Fruit fly (Drosophila melanogaster): Measurements from ENCODE around the gene ear.
A peak's percentile ranks its signal among the peaks of the same experiment; 100 is the strongest.

The ear gene

dm6 chr3R:15275158-15275623 lies 45.4 kb upstream of the ear start, which contains the start of the genes Cp190 and CG4338 (continued):
- TF ChIP-seq stwl (tag; optimal IDR thresholded peaks at IDR 0.05) = peak; percentile 87
- no peak for TF ChIP-seq CG14965 (GFP tag; optimal IDR thresholded peaks at IDR 0.05; ENCODE audit: borderline replicate concordance)
- peak; percentile 98 for TF ChIP-seq CG8388 (GFP tag; optimal IDR thresholded peaks at IDR 0.05)
- TF ChIP-seq Hsf (GFP tag; optimal IDR thresholded peaks at IDR 0.05) = peak; percentile 96
- no peak for TF ChIP-seq yki (optimal IDR thresholded peaks at IDR 0.05)
- peak; percentile 71 for TF ChIP-seq CG4360 (GFP tag; IDR thresholded peaks at IDR 0.05)
- no peak for TF ChIP-seq cad (GFP tag; optimal IDR thresholded peaks at IDR 0.05)
- peak; percentile 75 for TF ChIP-seq Dip2 (GFP tag; IDR thresholded peaks at IDR 0.05)
- TF ChIP-seq CG6272 (GFP tag; IDR thresholded peaks at IDR 0.05) = peak; percentile 94
- peak; percentile 90 for TF ChIP-seq Dip3 (GFP tag; optimal IDR thresholded peaks at IDR 0.05)
- TF ChIP-seq ara (GFP tag; IDR thresholded peaks at IDR 0.05) = peak; percentile 96
- TF ChIP-seq Poxn (GFP tag; IDR thresholded peaks at IDR 0.05) = peak; percentile 89
- TF ChIP-seq bab2 (GFP tag; optimal IDR thresholded peaks at IDR 0.05) = peak; percentile 93
- peak; percentile 95 for TF ChIP-seq H2.0 (GFP tag; IDR thresholded peaks at IDR 0.05)
- TF ChIP-seq CG9932 (GFP tag; IDR thresholded peaks at IDR 0.05) = peak; percentile 98
- peak; percentile 90 for TF ChIP-seq CG6175 (GFP tag; IDR thresholded peaks at IDR 0.05)
- peak; percentile 93 for TF ChIP-seq peb (GFP tag; IDR thresholded peaks at IDR 0.05)
- peak; percentile 95 for TF ChIP-seq CG30431 (GFP tag; optimal IDR thresholded peaks at IDR 0.05)
- peak; percentile 89 for TF ChIP-seq dm (GFP tag; optimal IDR thresholded peaks at IDR 0.05)
- TF ChIP-seq CG7372 (GFP tag; IDR thresholded peaks at IDR 0.05) = peak; percentile 98
- TF ChIP-seq Antp (GFP tag; optimal IDR thresholded peaks at IDR 0.05) = peak; percentile 81
- TF ChIP-seq CG13624 (GFP tag; optimal IDR thresholded peaks at IDR 0.05) = peak; percentile 91
- peak; percentile 61; the same call in 2 of the 3 replicates for TF ChIP-seq Doc3 (GFP tag; IDR thresholded peaks at IDR 0.05; ENCODE audit: partially characterized antibody)
- TF ChIP-seq CG16813 (GFP tag; IDR thresholded peaks at IDR 0.05; ENCODE audit: partially characterized antibody) = peak; percentile 85
- TF ChIP-seq CG10267 (tag; optimal IDR thresholded peaks at IDR 0.05) = peak; percentile 96
- peak; percentile 99 for TF ChIP-seq Ssrp (tag; optimal IDR thresholded peaks at IDR 0.05)
- TF ChIP-seq sug (tag; optimal IDR thresholded peaks at IDR 0.05) = peak; percentile 99
- TF ChIP-seq CG5245 (GFP tag; optimal IDR thresholded peaks at IDR 0.05) = peak; percentile 93
- peak; percentile 88 for TF ChIP-seq NC2β (GFP tag; optimal IDR thresholded peaks at IDR 0.05)
- peak; percentile 87 to 98 for TF ChIP-seq bsh (GFP tag; optimal IDR thresholded peaks at IDR 0.05)
- TF ChIP-seq CkIIα-i1 (GFP tag; IDR thresholded peaks at IDR 0.05) = 0 out of 2 replicates have a peak, but pooled peaks have one; percentile 13
- peak; percentile 98 for TF ChIP-seq CG7556 (GFP tag; optimal IDR thresholded peaks at IDR 0.05)
- peak; percentile 99 for TF ChIP-seq PHDP (tag; optimal IDR thresholded peaks at IDR 0.05)
- peak; percentile 96 for TF ChIP-seq CG7271 (tag; optimal IDR thresholded peaks at IDR 0.05)
- TF ChIP-seq Ravus (GFP tag; IDR thresholded peaks at IDR 0.05) = peak; percentile 89
- peak; percentile 69; the same call in 2 of the 3 replicates for TF ChIP-seq Optix (GFP tag; IDR thresholded peaks at IDR 0.05)
- peak; percentile 98 for TF ChIP-seq twi (tag; optimal IDR thresholded peaks at IDR 0.05)
- no peak; the same call in 2 of the 3 replicates for TF ChIP-seq zen2 (GFP tag; IDR thresholded peaks at IDR 0.05; ENCODE audit: partially characterized antibody)
- peak; percentile 98 for TF ChIP-seq salm (tag; optimal IDR thresholded peaks at IDR 0.05)
- peak; percentile 91 for TF ChIP-seq CG1647 (GFP tag; optimal IDR thresholded peaks at IDR 0.05)
- TF ChIP-seq sob (GFP tag; IDR thresholded peaks at IDR 0.05) = peak; percentile 96
- peak; percentile 87 for TF ChIP-seq Dad (GFP tag; optimal IDR thresholded peaks at IDR 0.05)
- TF ChIP-seq ac (GFP tag; optimal IDR thresholded peaks at IDR 0.05) = peak; percentile 91
- peak; percentile 96 for TF ChIP-seq HLH3B (GFP tag; IDR thresholded peaks at IDR 0.05)
- TF ChIP-seq wdn (GFP tag; IDR thresholded peaks at IDR 0.05) = peak; percentile 95
- TF ChIP-seq crp (GFP tag; optimal IDR thresholded peaks at IDR 0.05) = peak; percentile 6 to 70
- TF ChIP-seq sc (optimal IDR thresholded peaks at IDR 0.05) = no peak
- peak; percentile 97 for TF ChIP-seq sc (GFP tag; optimal IDR thresholded peaks at IDR 0.05)
- peak; percentile 76 for TF ChIP-seq CG1024 (GFP tag; IDR thresholded peaks at IDR 0.05)
- TF ChIP-seq Usf (GFP tag; optimal IDR thresholded peaks at IDR 0.05) = peak; percentile 95
- peak; percentile 96 for TF ChIP-seq D19A (tag; optimal IDR thresholded peaks at IDR 0.05)
- TF ChIP-seq CG3065 (GFP tag; optimal IDR thresholded peaks at IDR 0.05) = peak; percentile 95
